Fruit fly (Drosophila melanogaster) whole organism, embryonic: Measurements from ENCODE around the gene GatB.

ENCODE experiments used
- Atf6 ChIP-seq: fragments of 200-800 bp; sonication (Bioruptor generic); IDR thresholded peaks from 2 replicates; pipeline ENCODE4 v1.3.6; 2022; ENCODE audit warnings: missing biosample characterization, missing genetic modification characterization
- CG10431 ChIP-seq: fragments of 200-800 bp; sonication (Bioruptor generic); optimal IDR thresholded peaks from 3 replicates; lab custom pipeline; 2018; ENCODE audit warnings: missing biosample characterization, mild to moderate bottlenecking, missing genetic modification characterization
- CG11695 ChIP-seq: fragments of 200-800 bp; sonication (Bioruptor generic); IDR thresholded peaks from 3 replicates; pipeline ENCODE4 v1.3.6; 2022; ENCODE audit warnings: missing biosample characterization, missing genetic modification characterization
- CG13894 ChIP-seq: fragments of 200-800 bp; sonication (Bioruptor generic); optimal IDR thresholded peaks from 3 replicates; lab custom pipeline; 2018; ENCODE audit warnings: missing biosample characterization, mild to moderate bottlenecking, missing genetic modification characterization, moderate library complexity
- CG14965 ChIP-seq: fragments of 200-800 bp; sonication (Bioruptor generic); optimal IDR thresholded peaks from 2 replicates; lab custom pipeline; 2016; ENCODE audit warnings: missing biosample characterization, missing genetic modification characterization, borderline replicate concordance
- CG1603 ChIP-seq: fragments of 200-800 bp; sonication (Bioruptor generic); optimal IDR thresholded peaks from 2 replicates; lab custom pipeline; 2019; ENCODE audit warnings: missing biosample characterization, mild to moderate bottlenecking, missing genetic modification characterization, moderate library complexity
- CG17829 ChIP-seq: fragments of 200-800 bp; optimal IDR thresholded peaks from 2 replicates; lab custom pipeline; 2019; ENCODE audit warnings: missing biosample characterization, mild to moderate bottlenecking, missing genetic modification characterization, moderate library complexity
- CG1832 ChIP-seq: fragments of 200-800 bp; sonication (Bioruptor generic); optimal IDR thresholded peaks from 2 replicates; lab custom pipeline; 2017; ENCODE audit warnings: missing biosample characterization, mild to moderate bottlenecking, missing genetic modification characterization, inconsistent platforms
- CG2875 ChIP-seq: fragments of 200-800 bp; sonication (Bioruptor generic); optimal IDR thresholded peaks from 2 replicates; lab custom pipeline; 2017; ENCODE audit warnings: missing biosample characterization, mild to moderate bottlenecking, missing genetic modification characterization, missing genetic modification reagents
- CG3065 ChIP-seq: fragments of 200-800 bp; sonication (Bioruptor generic); optimal IDR thresholded peaks from 2 replicates; lab custom pipeline; 2016; ENCODE audit warnings: missing biosample characterization, missing genetic modification characterization
- CG4617 ChIP-seq: fragments of 200-800 bp; sonication (Bioruptor generic); optimal IDR thresholded peaks from 3 replicates; lab custom pipeline; 2016; ENCODE audit warnings: missing biosample characterization, missing genetic modification characterization, borderline replicate concordance
- CG6254 ChIP-seq: fragments of 200-800 bp; sonication (Bioruptor generic); optimal IDR thresholded peaks from 3 replicates; lab custom pipeline; 2017; ENCODE audit warnings: mild to moderate bottlenecking, missing biosample characterization, missing genetic modification reagents, missing genetic modification characterization
- CG6689 ChIP-seq: fragments of 200-800 bp; sonication (Bioruptor generic); IDR thresholded peaks from 2 replicates; pipeline ENCODE4 v1.3.6; 2022; ENCODE audit warnings: missing biosample characterization, missing genetic modification characterization
- CG7745 ChIP-seq: fragments of 200-800 bp; sonication (Bioruptor generic); optimal IDR thresholded peaks from 2 replicates; lab custom pipeline; 2018; ENCODE audit warnings: missing biosample characterization, mild to moderate bottlenecking, missing genetic modification characterization, moderate library complexity
- CG7963 ChIP-seq: fragments of 200-800 bp; sonication (Bioruptor generic); IDR thresholded peaks from 3 replicates; pipeline ENCODE4 v1.3.6; 2022; ENCODE audit warnings: missing biosample characterization, missing genetic modification characterization; ENCODE audit not compliant: partially characterized antibody
- CG8281 ChIP-seq: fragments of 200-800 bp; sonication (Bioruptor generic); optimal IDR thresholded peaks from 2 replicates; lab custom pipeline; 2018; ENCODE audit warnings: missing biosample characterization, mild to moderate bottlenecking, missing genetic modification characterization, moderate library complexity
- CG8924 ChIP-seq: fragments of 200-800 bp; optimal IDR thresholded peaks from 3 replicates; lab custom pipeline; 2019; ENCODE audit warnings: missing biosample characterization, mild to moderate bottlenecking, missing genetic modification characterization, moderate library complexity
- CG9215 ChIP-seq: fragments of 200-800 bp; sonication (Bioruptor generic); IDR thresholded peaks from 2 replicates; pipeline ENCODE4 v1.3.6; 2022; ENCODE audit warnings: missing biosample characterization, missing genetic modification characterization
- CG9797 ChIP-seq: fragments of 200-800 bp; sonication (Bioruptor generic); optimal IDR thresholded peaks from 3 replicates; lab custom pipeline; 2018; ENCODE audit warnings: missing biosample characterization, mild to moderate bottlenecking, missing genetic modification characterization
- CG9876 ChIP-seq: fragments of 200-800 bp; sonication (Bioruptor generic); optimal IDR thresholded peaks from 2 replicates; lab custom pipeline; 2016; ENCODE audit warnings: missing biosample characterization, missing genetic modification characterization
- Dek ChIP-seq: fragments of 200-800 bp; sonication (Bioruptor generic); optimal IDR thresholded peaks from 3 replicates; lab custom pipeline; 2019; ENCODE audit warnings: missing biosample characterization, mild to moderate bottlenecking, missing genetic modification characterization, moderate library complexity
- Doc3 ChIP-seq: fragments of 200-800 bp; sonication (Bioruptor generic); IDR thresholded peaks from 3 replicates; pipeline ENCODE4 v1.3.6; 2022; ENCODE audit warnings: missing biosample characterization, missing genetic modification characterization; ENCODE audit not compliant: partially characterized antibody
- Dp ChIP-seq: fragments of 200-800 bp; sonication (Bioruptor generic); optimal IDR thresholded peaks from 2 replicates; lab custom pipeline; 2018; ENCODE audit warnings: missing biosample characterization, mild to moderate bottlenecking, missing genetic modification characterization, moderate library complexity
- Eip74EF ChIP-seq, 2 experiments: fragments of 200-800 bp in 1 of 2; fragments of >200 bp in 1 of 2; sonication (Bioruptor generic) in 1 of 2; optimal IDR thresholded peaks; 2 replicates each; lab custom pipeline; 2017 to 2019; ENCODE audit warnings: missing biosample characterization in 2 of 2, missing genetic modification characterization in 2 of 2, mild to moderate bottlenecking in 1 of 2, moderate library complexity in 1 of 2
- Ets97D ChIP-seq: fragments of 200-800 bp; sonication (Bioruptor generic); optimal IDR thresholded peaks from 3 replicates; lab custom pipeline; 2016; ENCODE audit warnings: missing biosample characterization, missing genetic modification characterization
- Hr78 ChIP-seq, 2 experiments: fragments of 200-800 bp in 1 of 2; fragments of >200 bp in 1 of 2; sonication (Bioruptor generic) in 1 of 2; optimal IDR thresholded peaks; 2 replicates each; lab custom pipeline; 2017 to 2019; ENCODE audit warnings: missing biosample characterization in 2 of 2, missing genetic modification characterization in 2 of 2, mild to moderate bottlenecking in 1 of 2, moderate library complexity in 1 of 2
- Mes4 ChIP-seq: fragments of 200-800 bp; sonication (Bioruptor generic); optimal IDR thresholded peaks from 2 replicates; lab custom pipeline; 2016; ENCODE audit warnings: missing biosample characterization, missing genetic modification characterization
- Optix ChIP-seq: fragments of 200-800 bp; sonication (Bioruptor generic); IDR thresholded peaks from 3 replicates; pipeline ENCODE4 v1.3.6; 2022; ENCODE audit warnings: missing biosample characterization, missing genetic modification characterization
- Side ChIP-seq: fragments of 200-800 bp; sonication (Bioruptor generic); optimal IDR thresholded peaks from 2 replicates; lab custom pipeline; 2016; ENCODE audit warnings: missing biosample characterization, missing genetic modification characterization
- Six4 ChIP-seq: fragments of 200-800 bp; sonication (Bioruptor generic); optimal IDR thresholded peaks from 2 replicates; lab custom pipeline; 2016; ENCODE audit warnings: missing biosample characterization, missing genetic modification characterization
- Usf ChIP-seq: fragments of 200-800 bp; sonication (Bioruptor generic); optimal IDR thresholded peaks from 2 replicates; lab custom pipeline; 2017; ENCODE audit warnings: missing genotype, missing biosample characterization, missing genetic modification characterization
- ara ChIP-seq: fragments of 200-800 bp; sonication (Bioruptor generic); IDR thresholded peaks from 2 replicates; pipeline ENCODE4 v1.3.6; 2022; ENCODE audit warnings: missing biosample characterization, missing genetic modification characterization
- ato ChIP-seq: fragments of 200-800 bp; sonication (Bioruptor generic); IDR thresholded peaks from 2 replicates; pipeline ENCODE4 v1.3.6; 2022; ENCODE audit warnings: missing biosample characterization, missing genetic modification characterization; ENCODE audit not compliant: partially characterized antibody
- croc ChIP-seq: fragments of 200-800 bp; sonication (Bioruptor generic); conservative IDR thresholded peaks from 3 replicates; pipeline ENCODE4 v1.3.6; 2022; ENCODE audit warnings: missing biosample characterization, missing genetic modification characterization
- dan ChIP-seq: fragments of 200-800 bp; sonication (Bioruptor generic); IDR thresholded peaks from 2 replicates; pipeline ENCODE4 v1.3.6; 2022; ENCODE audit warnings: missing biosample characterization, missing genetic modification characterization
- dati ChIP-seq: fragments of 200-800 bp; sonication (Bioruptor generic); IDR thresholded peaks from 2 replicates; pipeline ENCODE4 v1.3.6; 2022; ENCODE audit warnings: missing biosample characterization, missing genetic modification characterization
- dimm ChIP-seq: fragments of 200-800 bp; sonication (Bioruptor generic); IDR thresholded peaks from 2 replicates; pipeline ENCODE4 v1.3.6; 2022; ENCODE audit warnings: missing biosample characterization, missing genetic modification characterization
- fd102C ChIP-seq: fragments of 200-800 bp; sonication (Bioruptor generic); optimal IDR thresholded peaks from 2 replicates; lab custom pipeline; 2018; ENCODE audit warnings: missing biosample characterization, mild to moderate bottlenecking, missing genetic modification characterization, moderate library complexity
- gce ChIP-seq: fragments of 200-800 bp; sonication (Bioruptor generic); IDR thresholded peaks from 3 replicates; pipeline ENCODE4 v1.3.6; 2022; ENCODE audit warnings: missing biosample characterization, missing genetic modification characterization
- insv ChIP-seq, 2 experiments: fragments of 200-800 bp; sonication (Bioruptor generic); optimal IDR thresholded peaks; 3 replicates each; lab custom pipeline; 2016 to 2018; ENCODE audit warnings: missing biosample characterization in 2 of 2, missing genetic modification characterization in 2 of 2
- ken ChIP-seq: fragments of 200-800 bp; sonication (Bioruptor generic); IDR thresholded peaks from 3 replicates; pipeline ENCODE4 v1.3.6; 2022; ENCODE audit warnings: missing biosample characterization, missing genetic modification characterization
- maf-S ChIP-seq: fragments of 200-800 bp; sonication (Bioruptor generic); optimal IDR thresholded peaks from 2 replicates; lab custom pipeline; 2016; ENCODE audit warnings: missing biosample characterization, missing genetic modification characterization
- nerfin-1 ChIP-seq: fragments of 200-800 bp; sonication (Bioruptor generic); optimal IDR thresholded peaks from 3 replicates; lab custom pipeline; 2019; ENCODE audit warnings: missing biosample characterization, mild to moderate bottlenecking, missing genetic modification characterization, moderate library complexity
- pfk ChIP-seq: fragments of 200-800 bp; sonication (Bioruptor generic); optimal IDR thresholded peaks from 2 replicates; lab custom pipeline; 2018; ENCODE audit warnings: missing biosample characterization, mild to moderate bottlenecking, missing genetic modification characterization, moderate library complexity
- ranshi ChIP-seq: fragments of 200-800 bp; sonication (Bioruptor generic); IDR thresholded peaks from 2 replicates; pipeline ENCODE4 v1.3.6; 2022; ENCODE audit warnings: missing biosample characterization, missing genetic modification characterization
- sd ChIP-seq: fragments of 200-800 bp; sonication (Bioruptor generic); optimal IDR thresholded peaks from 3 replicates; lab custom pipeline; 2018; ENCODE audit warnings: missing biosample characterization, mild to moderate bottlenecking, missing genetic modification characterization, moderate library complexity
- sima ChIP-seq: fragments of 200-800 bp; sonication (Bioruptor generic); optimal IDR thresholded peaks from 2 replicates; lab custom pipeline; 2016; ENCODE audit warnings: missing biosample characterization, missing genetic modification characterization
- slp2 ChIP-seq: fragments of 200-800 bp; sonication (Bioruptor generic); optimal IDR thresholded peaks from 2 replicates; lab custom pipeline; 2016; ENCODE audit warnings: missing biosample characterization, missing genetic modification characterization
- unpg ChIP-seq: fragments of 200-800 bp; sonication (Bioruptor generic); optimal IDR thresholded peaks from 3 replicates; lab custom pipeline; 2018; ENCODE audit warnings: missing biosample characterization, mild to moderate bottlenecking, missing genetic modification characterization, moderate library complexity
- zfh2 ChIP-seq: fragments of 200-800 bp; sonication (Bioruptor generic); optimal IDR thresholded peaks from 2 replicates; lab custom pipeline; 2016; ENCODE audit warnings: missing biosample characterization, missing genetic modification characterization

The GatB gene

dm6 chr3R:24106059-24106631, 23.9 kb downstream of the GatB start (continued):
- TF ChIP-seq CG7745 (tag; lab: Kevin White, UChicago) (no peak), croc (GFP tag; lab: Robert Waterston, UW) (no peak), dati (GFP tag; lab: Robert Waterston, UW) (no peak), Dek (tag; lab: Kevin White, UChicago) (peak; percentile 11), sd (tag; lab: Kevin White, UChicago) (peak; percentile 12), CG4617 (peak; percentile 11), ato (GFP tag; lab: Robert Waterston, UW) (no peak), CG1603 (tag; lab: Kevin White, UChicago) (peak; percentile 52), Ets97D (peak; percentile 22), Atf6 (GFP tag; lab: Robert Waterston, UW) (no peak), maf-S (GFP tag; lab: Kevin White, UChicago) (no peak), Six4 (GFP tag; lab: Kevin White, UChicago) (peak; percentile 43), dan (GFP tag; lab: Robert Waterston, UW) (no peak), CG8281 (tag; lab: Kevin White, UChicago) (no peak), Doc3 (no peak), unpg (peak; percentile 57), CG11695 (GFP tag; lab: Robert Waterston, UW) (no peak), pfk (no peak), CG1832 (GFP tag; lab: Kevin White, UChicago) (no peak), ken (GFP tag; lab: Robert Waterston, UW) (no peak), CG7963 (no peak), Dp (peak; percentile 76), zfh2 (GFP tag; lab: Kevin White, UChicago) (peak; percentile 24), CG9215 (GFP tag; lab: Robert Waterston, UW) (no peak), sima (GFP tag; lab: Kevin White, UChicago) (no peak), Mes4 (GFP tag; lab: Kevin White, UChicago) (peak; percentile 18), CG9876 (GFP tag; lab: Kevin White, UChicago) (no peak), CG3065 (GFP tag; lab: Kevin White, UChicago) (no peak), CG8924 (tag; lab: Kevin White, UChicago) (no peak), CG6689 (GFP tag; lab: Robert Waterston, UW) (no peak), nerfin-1 (tag; lab: Kevin White, UChicago) (peak; percentile 92), insv (GFP tag; optimal IDR thresholded peaks at IDR 0.05; lab: Kevin White, UChicago) (no peak), Usf (GFP tag; lab: Kevin White, UChicago) (no peak), CG9797 (GFP tag; lab: Kevin White, UChicago) (no peak), Optix (GFP tag; lab: Robert Waterston, UW) (no peak), Hr78 (GFP tag; optimal IDR thresholded peaks at IDR 0.05; lab: Kevin White, UChicago) (no peak), dimm (GFP tag; lab: Robert Waterston, UW) (no peak), CG10431 (GFP tag; lab: Kevin White, UChicago) (no peak), ara (GFP tag; lab: Robert Waterston, UW) (no peak), gce (GFP tag; lab: Robert Waterston, UW) (no peak), CG17829 (peak; percentile 28), slp2 (no peak), Side (GFP tag; lab: Kevin White, UChicago) (peak; percentile 26), CG2875 (no peak), fd102C (GFP tag; lab: Kevin White, UChicago) (no peak), CG6254 (GFP tag; lab: Kevin White, UChicago) (peak; percentile 40), Eip74EF (GFP tag; optimal IDR thresholded peaks at IDR 0.05; lab: Kevin White, UChicago) (no peak), CG14965 (GFP tag; lab: Kevin White, UChicago) (no peak), CG13894 (no peak), ranshi (GFP tag; lab: Robert Waterston, UW) (no peak)
